Fruit fly (Drosophila melanogaster) whole organism, prepupa: Measurements from ENCODE around the gene CG34169.

Experiments used
- CG10669 ChIP-seq: fragments of 200-800 bp; sonication (Bioruptor generic); optimal IDR thresholded peaks from 3 replicates; lab custom pipeline; 2018; ENCODE audit warnings: missing biosample characterization, mild to moderate bottlenecking, missing genetic modification characterization, moderate library complexity
- CG11762 ChIP-seq: fragments of 200-800 bp; sonication (Bioruptor generic); optimal IDR thresholded peaks from 3 replicates; lab custom pipeline; 2016; ENCODE audit warnings: missing biosample characterization, missing genetic modification characterization; ENCODE audit not compliant: insufficient read depth
- CG3032 ChIP-seq: fragments of 200-800 bp; optimal IDR thresholded peaks from 2 replicates; lab custom pipeline; 2019; ENCODE audit warnings: missing biosample characterization, mild to moderate bottlenecking, missing genetic modification characterization, moderate library complexity
- CG31627 ChIP-seq: fragments of 200-800 bp; sonication (Bioruptor generic); optimal IDR thresholded peaks from 3 replicates; lab custom pipeline; 2016; ENCODE audit warnings: missing biosample characterization, missing genetic modification characterization
- CG34406 ChIP-seq: fragments of 200-800 bp; sonication (Bioruptor generic); optimal IDR thresholded peaks from 3 replicates; lab custom pipeline; 2016; ENCODE audit warnings: missing biosample characterization, missing genetic modification characterization
- CG4318 ChIP-seq: fragments of 200-800 bp; sonication (Bioruptor generic); optimal IDR thresholded peaks from 3 replicates; lab custom pipeline; 2017; ENCODE audit warnings: missing biosample characterization, mild to moderate bottlenecking, missing genetic modification characterization
- CG6792 ChIP-seq: fragments of 200-800 bp; sonication (Bioruptor generic); optimal IDR thresholded peaks from 3 replicates; lab custom pipeline; 2016; ENCODE audit warnings: missing biosample characterization, missing genetic modification characterization
- CG6854 ChIP-seq: fragments of 200-800 bp; sonication (Bioruptor generic); optimal IDR thresholded peaks from 2 replicates; lab custom pipeline; 2017; ENCODE audit warnings: missing biosample characterization, mild to moderate bottlenecking, missing genetic modification characterization
- CG8119 ChIP-seq: fragments of 200-800 bp; sonication (Bioruptor generic); IDR thresholded peaks from 3 replicates; pipeline ENCODE4 v1.3.6; 2022; ENCODE audit warnings: missing biosample characterization, missing genetic modification characterization
- Eip93F ChIP-seq: fragments of 200-800 bp; sonication (Bioruptor generic); optimal IDR thresholded peaks from 2 replicates; lab custom pipeline; 2016; ENCODE audit warnings: missing biosample characterization, mild to moderate bottlenecking, missing genetic modification characterization
- Hr4 ChIP-seq: fragments of 200-800 bp; sonication (Bioruptor generic); optimal IDR thresholded peaks from 3 replicates; lab custom pipeline; 2016; ENCODE audit warnings: missing biosample characterization, missing genetic modification characterization
- Lpt ChIP-seq: fragments of 200-800 bp; sonication (Bioruptor generic); optimal IDR thresholded peaks from 3 replicates; lab custom pipeline; 2016; ENCODE audit warnings: missing biosample characterization, missing genetic modification characterization
- OdsH ChIP-seq: fragments of 200-800 bp; sonication (Bioruptor generic); optimal IDR thresholded peaks from 3 replicates; lab custom pipeline; 2016; ENCODE audit warnings: missing biosample characterization, missing genetic modification characterization
- Sox15 ChIP-seq: fragments of 200-800 bp; sonication (Bioruptor generic); optimal IDR thresholded peaks from 3 replicates; lab custom pipeline; 2016; ENCODE audit warnings: missing biosample characterization, missing genetic modification characterization
- fd85E ChIP-seq: fragments of 200-800 bp; sonication (Bioruptor generic); optimal IDR thresholded peaks from 3 replicates; lab custom pipeline; 2016; ENCODE audit warnings: missing biosample characterization, missing genetic modification characterization
- net ChIP-seq: fragments of 200-800 bp; sonication (Bioruptor generic); optimal IDR thresholded peaks from 3 replicates; lab custom pipeline; 2016; ENCODE audit warnings: missing biosample characterization, missing genetic modification characterization
- pdm3 ChIP-seq: fragments of 200-800 bp; sonication (Bioruptor generic); optimal IDR thresholded peaks from 3 replicates; lab custom pipeline; 2016; ENCODE audit warnings: missing biosample characterization, missing genetic modification characterization
- salr ChIP-seq, 2 experiments: fragments of 200-800 bp; sonication (Bioruptor generic); optimal IDR thresholded peaks; 3 replicates each; lab custom pipeline; 2016 to 2018; ENCODE audit warnings: missing biosample characterization in 2 of 2, missing genetic modification characterization in 2 of 2, mild to moderate bottlenecking in 1 of 2
- spab ChIP-seq: fragments of 200-800 bp; sonication (Bioruptor generic); optimal IDR thresholded peaks from 2 replicates; lab custom pipeline; 2017; ENCODE audit warnings: missing biosample characterization, mild to moderate bottlenecking, missing genetic modification characterization, missing genetic modification reagents
- vri ChIP-seq: fragments of 200-800 bp; sonication (Bioruptor generic); optimal IDR thresholded peaks from 3 replicates; lab custom pipeline; 2016; ENCODE audit warnings: missing biosample characterization, mild to moderate bottlenecking, missing genetic modification characterization

CG34169 gene

DNA sequence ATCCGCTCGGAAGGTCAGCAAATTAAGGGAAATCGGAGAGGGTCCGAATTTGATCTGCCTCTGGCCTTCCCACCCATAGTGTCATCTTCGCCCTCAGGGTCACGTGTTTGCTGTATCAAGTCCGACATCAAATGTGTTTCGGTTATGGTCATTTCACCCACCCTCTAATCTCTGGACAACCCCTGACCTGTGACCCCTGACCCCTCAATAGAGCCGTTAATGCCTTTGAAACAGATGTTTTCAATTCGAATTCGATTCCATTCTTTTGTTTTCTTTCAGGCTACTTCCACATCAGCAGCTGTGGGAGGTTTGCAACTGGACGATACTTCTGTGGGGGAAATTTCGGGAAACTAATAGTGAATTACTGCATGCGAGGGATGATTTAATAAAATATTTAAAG is 48.2 kb downstream of the CG34169 start:
- TF ChIP-seq CG31627 (GFP tag; lab: Kevin White, UChicago) = no peak
- no peak for TF ChIP-seq net

DNA sequence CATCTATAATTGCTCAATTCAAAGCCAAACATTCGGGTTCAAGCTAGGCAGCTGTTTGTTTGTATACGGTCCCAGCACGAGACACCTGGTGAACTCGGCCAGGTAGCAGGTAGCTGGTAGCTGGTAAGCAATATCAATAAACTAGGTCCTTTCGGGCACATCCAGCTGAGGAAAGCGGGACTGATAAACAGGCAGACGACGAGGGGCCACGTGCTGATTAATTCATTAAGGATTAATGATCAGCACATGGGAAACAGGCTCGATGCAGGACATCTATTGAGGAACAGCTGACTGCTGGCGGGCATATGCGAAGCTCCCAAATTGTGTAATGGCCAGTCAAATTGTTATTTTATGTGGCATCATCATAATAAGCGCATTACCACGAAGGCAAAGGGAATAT is 48.9 kb downstream of the CG34169 start:
- no peak for TF ChIP-seq CG6854 (GFP tag; lab: Kevin White, UChicago)
- TF ChIP-seq Hr4 (GFP tag; lab: Kevin White, UChicago) = no peak
- no peak for TF ChIP-seq CG10669 (GFP tag; lab: Kevin White, UChicago)
- no peak for TF ChIP-seq Eip93F (GFP tag; lab: Kevin White, UChicago)
- no peak for TF ChIP-seq net
- TF ChIP-seq CG4318 (GFP tag; lab: Kevin White, UChicago) = no peak
- TF ChIP-seq Sox15 (GFP tag; lab: Kevin White, UChicago) = no peak
- TF ChIP-seq salr (GFP tag; optimal IDR thresholded peaks at IDR 0.05; lab: Kevin White, UChicago) = no peak
- no peak for TF ChIP-seq CG6792 (GFP tag; lab: Kevin White, UChicago)

DNA sequence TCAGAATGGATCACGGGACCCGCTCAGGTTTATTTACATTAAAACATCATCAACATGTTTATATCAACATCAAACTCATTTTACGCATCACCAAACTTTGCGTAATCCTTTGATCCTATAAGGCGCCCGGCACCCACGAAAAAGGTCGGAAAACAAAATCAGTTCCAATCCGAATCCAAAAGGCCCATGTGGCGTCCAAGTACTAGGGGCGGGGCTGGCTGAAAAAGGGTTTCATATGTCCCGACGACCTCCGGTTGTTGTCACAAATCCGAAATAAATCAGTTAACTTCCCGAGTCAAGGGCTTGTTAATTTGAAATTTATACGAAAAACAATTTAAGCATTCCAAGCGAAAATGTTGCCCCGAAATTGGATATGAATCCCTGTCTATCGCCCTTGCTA is 50.2 kb downstream of the CG34169 start:
- TF ChIP-seq vri (no peak), CG4318 (GFP tag; lab: Kevin White, UChicago) (no peak), CG3032 (tag; lab: Kevin White, UChicago) (no peak), Sox15 (GFP tag; lab: Kevin White, UChicago) (no peak), CG34406 (no peak), CG8119 (no peak), Lpt (no peak), pdm3 (no peak), fd85E (no peak), salr (GFP tag; optimal IDR thresholded peaks at IDR 0.05; lab: Kevin White, UChicago) (no peak), OdsH (GFP tag; lab: Kevin White, UChicago) (no peak), CG11762 (GFP tag; lab: Kevin White, UChicago) (no peak), spab (no peak)
